Worm (Caenorhabditis elegans) whole organism, mixed stage, embryonic: ENCODE measurements around the gene F26F12.3.

Experiments
- blmp-1 ChIP-seq: fragments of 150-350 bp; optimal IDR thresholded peaks from 2 replicates; lab custom pipeline; 2014; ENCODE audit warnings: missing biosample characterization, missing genetic modification characterization
- elt-1 ChIP-seq: sonication (generic microtip); optimal IDR thresholded peaks from 2 replicates; lab custom pipeline; 2017; ENCODE audit warnings: missing genetic modification characterization, mild to moderate bottlenecking, missing compliant biosample characterization, antibody characterized with exemption, moderate library complexity, borderline replicate concordance; ENCODE audit not compliant: insufficient read depth
- lin-32 ChIP-seq: fragments of 200-800 bp; sonication (Bioruptor generic); optimal IDR thresholded peaks from 2 replicates; lab custom pipeline; 2018; ENCODE audit warnings: mild to moderate bottlenecking, missing genetic modification characterization, missing compliant biosample characterization
- lsy-2 ChIP-seq: fragments of 150-350 bp; optimal IDR thresholded peaks from 2 replicates; lab custom pipeline; 2014; ENCODE audit warnings: missing biosample characterization, missing genetic modification characterization
- mls-2 ChIP-seq: sonication (generic microtip); optimal IDR thresholded peaks from 2 replicates; lab custom pipeline; 2016; ENCODE audit warnings: mild to moderate bottlenecking, missing genetic modification characterization, moderate library complexity, missing compliant biosample characterization
- nhr-28 ChIP-seq: fragments of 150-350 bp; optimal IDR thresholded peaks from 2 replicates; lab custom pipeline; 2014; ENCODE audit warnings: missing biosample characterization, missing genetic modification characterization
- nhr-76 ChIP-seq: sonication (generic microtip); optimal IDR thresholded peaks from 2 replicates; lab custom pipeline; 2017; ENCODE audit warnings: missing biosample characterization, missing genetic modification characterization
- unc-39 ChIP-seq: fragments of 150-350 bp; optimal IDR thresholded peaks from 2 replicates; lab custom pipeline; 2014; ENCODE audit warnings: missing biosample characterization, missing genetic modification characterization
- unc-62 ChIP-seq: fragments of 150-350 bp; optimal IDR thresholded peaks from 2 replicates; lab custom pipeline; 2014; ENCODE audit warnings: missing biosample characterization, missing genetic modification reagents, missing genetic modification characterization
- ztf-11 ChIP-seq: fragments of 150-350 bp; optimal IDR thresholded peaks from 2 replicates; lab custom pipeline; 2014; ENCODE audit warnings: missing biosample characterization, missing genetic modification characterization

DNA sequence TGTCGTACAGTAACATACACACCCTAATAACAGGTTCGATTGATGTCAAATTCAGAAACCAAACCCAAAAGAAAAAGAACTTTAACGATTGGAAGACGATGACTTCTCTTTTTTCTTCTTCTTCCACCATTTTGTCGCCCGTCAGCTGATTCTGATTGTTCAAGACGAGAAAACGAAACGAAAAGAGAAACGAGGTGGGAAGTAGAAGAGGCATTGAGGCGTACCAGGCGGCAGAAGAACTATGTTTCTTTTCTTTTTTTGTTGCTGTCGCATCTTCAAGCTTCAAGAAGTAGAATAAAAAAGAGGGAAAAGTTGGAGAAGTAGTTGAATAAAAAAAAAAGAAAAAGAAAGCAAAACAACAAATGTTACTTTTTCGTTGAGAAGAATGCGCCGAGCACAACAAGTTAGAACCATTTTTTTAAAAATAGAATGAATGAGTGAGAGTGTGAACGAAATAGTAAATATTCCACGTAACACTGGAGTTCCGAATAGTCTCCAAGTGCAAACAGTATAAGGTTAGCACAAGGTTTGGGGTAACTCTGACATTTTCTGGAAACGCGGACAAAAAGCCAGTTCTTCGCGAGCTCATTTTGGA, 2.6 kb upstream of the F26F12.3 start:
- TF ChIP-seq blmp-1 (tag; lab: Kevin White, UChicago) (no peak), unc-39 (no peak), mls-2 (tag; lab: Kevin White, UChicago) (no peak), nhr-28 (tag; lab: Kevin White, UChicago) (no peak), lsy-2 (tag; lab: Kevin White, UChicago) (no peak), unc-62 (GFP tag; lab: Kevin White, UChicago) (no peak), elt-1 (tag; lab: Kevin White, UChicago) (no peak), nhr-76 (tag; lab: Kevin White, UChicago) (no peak), ztf-11 (tag; lab: Kevin White, UChicago) (no peak), lin-32 (GFP tag; lab: Kevin White, UChicago) (no peak)
